Worm (Caenorhabditis elegans): ENCODE data around the gene Y40H7A.10.

DNA sequence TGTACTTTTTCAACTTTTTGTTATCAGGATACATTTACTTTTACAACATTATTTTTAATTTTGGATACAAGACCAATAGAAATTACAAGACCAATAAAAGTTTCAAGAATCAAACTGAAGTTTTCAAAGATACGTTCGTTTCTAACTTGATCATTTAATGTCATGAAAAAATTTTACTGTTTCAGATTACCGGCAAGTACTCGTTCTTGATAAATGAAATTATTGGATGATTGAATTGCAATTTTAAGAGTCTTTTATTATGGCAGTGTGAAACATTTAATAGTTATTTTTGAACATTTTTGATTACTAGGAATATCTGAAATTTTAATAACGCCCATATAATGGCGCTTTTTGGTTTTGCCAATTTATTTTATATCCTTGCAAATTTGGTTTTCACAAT is 8.7 kb downstream of the Y40H7A.10 start:
- no peak for TF ChIP-seq ztf-23 (GFP tag; IDR thresholded peaks at IDR 0.05)
- TF ChIP-seq flt-1 (GFP tag; IDR thresholded peaks at IDR 0.05), result no peak
- no peak for TF ChIP-seq T22C8.4 (GFP tag; IDR thresholded peaks at IDR 0.05)
- no peak for TF ChIP-seq klf-2 (GFP tag; conservative IDR thresholded peaks at IDR 0.05)
- no peak for TF ChIP-seq ref-1 (GFP tag; conservative IDR thresholded peaks at IDR 0.05)
- TF ChIP-seq tab-1 (GFP tag; IDR thresholded peaks at IDR 0.05), result no peak
- no peak for TF ChIP-seq ztf-29 (GFP tag; IDR thresholded peaks at IDR 0.05)
